Worm (Caenorhabditis elegans): ENCODE results near the gene srg-21.
A peak's percentile ranks its signal among the peaks of the same experiment; 100 is the strongest.
"Not testable (repeated sequence)": the region's sequence is repeated elsewhere in the genome, so short reads cannot be mapped to it uniquely, and the experiment has no call there.

srg-21 gene

ce11 chrII:3091268-3091667 is at the start of gene srg-21:
srg-21 (minus strand) TSS chrII:3091368.
- no peak for TF ChIP-seq lin-11 (tag; optimal IDR thresholded peaks at IDR 0.05)
- no peak for TF ChIP-seq rnt-1 (tag; optimal IDR thresholded peaks at IDR 0.05)
- TF ChIP-seq gmeb-2 (tag; optimal IDR thresholded peaks at IDR 0.05), result no peak
- no peak for TF ChIP-seq pros-1 (tag; optimal IDR thresholded peaks at IDR 0.05)
- no peak for TF ChIP-seq F13H6.1 (tag; optimal IDR thresholded peaks at IDR 0.05)
- TF ChIP-seq hlh-13 (GFP tag; optimal IDR thresholded peaks at IDR 0.05), result no peak
- TF ChIP-seq pax-1 (tag; optimal IDR thresholded peaks at IDR 0.05), result no peak
- TF ChIP-seq C08G9.2 (tag; optimal IDR thresholded peaks at IDR 0.05), result no peak

- TF ChIP-seq unc-55 (GFP tag; optimal IDR thresholded peaks at IDR 0.05) (no peak), ref-2 (tag; optimal IDR thresholded peaks at IDR 0.05) (no peak), ahr-1 (tag; optimal IDR thresholded peaks at IDR 0.05) (no peak), dve-1 (tag; optimal IDR thresholded peaks at IDR 0.05) (no peak), ceh-48 (tag; optimal IDR thresholded peaks at IDR 0.05) (no peak), pros-1 (tag; optimal IDR thresholded peaks at IDR 0.05) (no peak), ceh-18 (tag; optimal IDR thresholded peaks at IDR 0.05) (no peak), hlh-13 (GFP tag; optimal IDR thresholded peaks at IDR 0.05) (no peak), syd-9 (tag; optimal IDR thresholded peaks at IDR 0.05) (no peak), pha-4 (tag; optimal IDR thresholded peaks at IDR 0.05) (no peak), nhr-232 (tag; optimal IDR thresholded peaks at IDR 0.05) (no peak), ceh-22 (tag; optimal IDR thresholded peaks at IDR 0.05) (no peak), npax-4 (tag; optimal IDR thresholded peaks at IDR 0.05) (no peak), unc-3 (GFP tag; conservative IDR thresholded peaks at IDR 0.05) (no peak), unc-3 (tag; optimal IDR thresholded peaks at IDR 0.05) (no peak), ceh-31 (tag; optimal IDR thresholded peaks at IDR 0.05) (no peak), K02D7.2 (tag; optimal IDR thresholded peaks at IDR 0.05) (no peak)
Observed at ce11 chrII:3137804-3138203, 46.6 kb upstream of the srg-21 start, which contains the start of gene sri-54. sri-54 (minus strand) TSS chrII:3137904.

- peak; percentile 63 for TF ChIP-seq dve-1 (tag; optimal IDR thresholded peaks at IDR 0.05)
- no peak for TF ChIP-seq sdc-2 (tag; optimal IDR thresholded peaks at IDR 0.05)
Observed at ce11 chrII:3135293-3135692, 44.1 kb upstream of the srg-21 start.

- TF ChIP-seq ceh-31 (tag; optimal IDR thresholded peaks at IDR 0.05) (no peak), ceh-19 (GFP tag; optimal IDR thresholded peaks at IDR 0.05) (no peak), gmeb-2 (tag; optimal IDR thresholded peaks at IDR 0.05) (no peak), unc-42 (tag; optimal IDR thresholded peaks at IDR 0.05) (no peak), sox-4 (tag; optimal IDR thresholded peaks at IDR 0.05) (no peak), eyg-1 (tag; optimal IDR thresholded peaks at IDR 0.05) (no peak), pha-4 (tag; optimal IDR thresholded peaks at IDR 0.05) (no peak), zip-5 (tag; optimal IDR thresholded peaks at IDR 0.05) (no peak), ceh-30 (tag; optimal IDR thresholded peaks at IDR 0.05) (no peak), nhr-232 (tag; optimal IDR thresholded peaks at IDR 0.05) (no peak), K02D7.2 (tag; optimal IDR thresholded peaks at IDR 0.05) (no peak), ceh-22 (tag; optimal IDR thresholded peaks at IDR 0.05) (no peak), hlh-15 (tag; optimal IDR thresholded peaks at IDR 0.05) (no peak), K09A11.1 (tag; optimal IDR thresholded peaks at IDR 0.05; ENCODE audit: insufficient read depth) (no peak), unc-3 (GFP tag; conservative IDR thresholded peaks at IDR 0.05) (no peak), unc-3 (tag; optimal IDR thresholded peaks at IDR 0.05) (no peak)
Observed at ce11 chrII:3129007-3129406, 37.8 kb upstream of the srg-21 start, which contains the start of gene chil-24. chil-24 (plus strand) TSS chrII:3129162.

- not testable (repeated sequence) for TF ChIP-seq ceh-6 (GFP tag; optimal IDR thresholded peaks at IDR 0.05); dmd-4 (tag; optimal IDR thresholded peaks at IDR 0.05; ENCODE audit: borderline replicate concordance); K02D7.2 (tag; optimal IDR thresholded peaks at IDR 0.05)
Observed at ce11 chrII:3126741-3127140, 35.6 kb upstream of the srg-21 start, which contains the start of gene ins-31. ins-31 (plus strand) TSS chrII:3127041.
